Worm (Caenorhabditis elegans) whole organism, early embryonic: Measurements from ENCODE around the gene dsc-4.

ENCODE experiments used
- B0310.2 ChIP-seq: sonication (generic microtip); optimal IDR thresholded peaks from 2 replicates; lab custom pipeline; 2016; ENCODE audit warnings: mild to moderate bottlenecking, missing genetic modification characterization, missing compliant biosample characterization
- F13C5.2 ChIP-seq: sonication (generic microtip); optimal IDR thresholded peaks from 2 replicates; lab custom pipeline; 2017; ENCODE audit warnings: mild to moderate bottlenecking, missing genetic modification characterization, inconsistent platforms, missing compliant biosample characterization
- ama-1 ChIP-seq: fragments of 150-350 bp; optimal IDR thresholded peaks from 2 replicates; lab custom pipeline; 2014
- ceh-13 ChIP-seq: fragments of 200-800 bp; sonication (Bioruptor generic); optimal IDR thresholded peaks from 2 replicates; lab custom pipeline; 2018; ENCODE audit warnings: mild to moderate bottlenecking, missing genetic modification characterization, missing compliant biosample characterization
- ceh-36 ChIP-seq: sonication (generic microtip); optimal IDR thresholded peaks from 2 replicates; lab custom pipeline; 2016; ENCODE audit warnings: missing genetic modification characterization, inconsistent platforms, missing compliant biosample characterization
- flt-1 ChIP-seq: fragments of 200-800 bp; sonication (Bioruptor generic); IDR thresholded peaks from 2 replicates; pipeline ENCODE4 v1.3.6; 2022; ENCODE audit warnings: missing genetic modification characterization, missing compliant biosample characterization
- hmbx-1 ChIP-seq: sonication (generic microtip); optimal IDR thresholded peaks from 2 replicates; lab custom pipeline; 2016; ENCODE audit warnings: mild to moderate bottlenecking, missing genetic modification characterization, missing compliant biosample characterization
- hmg-4 ChIP-seq: fragments of 200-800 bp; sonication (Bioruptor generic); optimal IDR thresholded peaks from 2 replicates; lab custom pipeline; 2018; ENCODE audit warnings: mild to moderate bottlenecking, missing genetic modification characterization, missing compliant biosample characterization
- hnd-1 ChIP-seq: sonication (generic microtip); optimal IDR thresholded peaks from 2 replicates; lab custom pipeline; 2016; ENCODE audit warnings: missing genetic modification characterization, missing compliant biosample characterization
- pes-1 ChIP-seq: fragments of 200-800 bp; sonication (Bioruptor generic); IDR thresholded peaks from 2 replicates; pipeline ENCODE4 v1.3.6; 2022; ENCODE audit warnings: missing genetic modification reagents, missing genetic modification characterization, missing compliant biosample characterization
- sea-1 ChIP-seq: fragments of 200-800 bp; sonication (Bioruptor generic); conservative IDR thresholded peaks from 2 replicates; pipeline ENCODE4 v1.3.6; 2022; ENCODE audit warnings: missing genetic modification characterization, missing compliant biosample characterization
- tbx-11 ChIP-seq: fragments of 200-800 bp; sonication (Bioruptor generic); IDR thresholded peaks from 2 replicates; pipeline ENCODE4 v1.3.6; 2022; ENCODE audit warnings: missing genetic modification characterization, missing compliant biosample characterization
- tra-4 ChIP-seq: sonication (generic microtip); optimal IDR thresholded peaks from 2 replicates; lab custom pipeline; 2017; ENCODE audit warnings: missing genetic modification characterization, missing compliant biosample characterization

ce11 chrIV:274185-274584 lies 46.2 kb downstream of the dsc-4 start, which contains the start of gene sma-10:
- TF ChIP-seq ama-1 = no peak
- no peak for TF ChIP-seq ceh-13
- TF ChIP-seq ceh-36 = no peak
- no peak for TF ChIP-seq tra-4 (tag; lab: Kevin White, UChicago)
- TF ChIP-seq B0310.2 = no peak
- TF ChIP-seq pes-1 (GFP tag; lab: Robert Waterston, UW) = no peak
- no peak for TF ChIP-seq sea-1 (GFP tag; lab: Robert Waterston, UW)
- TF ChIP-seq flt-1 = no peak
- TF ChIP-seq hmbx-1 (tag; lab: Kevin White, UChicago) = no peak
- TF ChIP-seq hnd-1 (tag; lab: Kevin White, UChicago) = no peak
- TF ChIP-seq F13C5.2 = no peak
- no peak for TF ChIP-seq hmg-4 (GFP tag; lab: Kevin White, UChicago)
- no peak for TF ChIP-seq tbx-11
